Fruit fly (Drosophila melanogaster) whole organism, prepupa: ENCODE measurements around the gene CG12992.

ENCODE experiments used
- Blimp-1 ChIP-seq: fragments of 200-800 bp; sonication (Bioruptor generic); optimal IDR thresholded peaks from 3 replicates; lab custom pipeline; 2017; ENCODE audit warnings: missing biosample characterization, missing genetic modification characterization, mild to moderate bottlenecking, moderate library complexity, missing genetic modification reagents
- CG10669 ChIP-seq: fragments of 200-800 bp; sonication (Bioruptor generic); optimal IDR thresholded peaks from 3 replicates; lab custom pipeline; 2018; ENCODE audit warnings: missing biosample characterization, mild to moderate bottlenecking, missing genetic modification characterization, moderate library complexity
- CG11294 ChIP-seq: fragments of 200-800 bp; sonication (Bioruptor generic); IDR thresholded peaks from 2 replicates; pipeline ENCODE4 v1.3.6; 2022; ENCODE audit warnings: missing biosample characterization, missing genetic modification characterization
- CG11762 ChIP-seq: fragments of 200-800 bp; sonication (Bioruptor generic); optimal IDR thresholded peaks from 3 replicates; lab custom pipeline; 2016; ENCODE audit warnings: missing biosample characterization, missing genetic modification characterization; ENCODE audit not compliant: insufficient read depth
- CG11902 ChIP-seq: fragments of 200-800 bp; sonication (Bioruptor generic); optimal IDR thresholded peaks from 3 replicates; lab custom pipeline; 2016; ENCODE audit warnings: missing biosample characterization, missing genetic modification characterization
- CG15336 ChIP-seq: fragments of 200-800 bp; sonication (Bioruptor generic); IDR thresholded peaks from 2 replicates; pipeline ENCODE4 v1.3.6; 2022; ENCODE audit warnings: missing biosample characterization, missing genetic modification characterization
- CG1621 ChIP-seq: fragments of 200-800 bp; sonication (Bioruptor generic); optimal IDR thresholded peaks from 3 replicates; lab custom pipeline; 2018; ENCODE audit warnings: missing biosample characterization, mild to moderate bottlenecking, missing genetic modification characterization
- CG16779 ChIP-seq: fragments of 200-800 bp; sonication (Bioruptor generic); optimal IDR thresholded peaks from 3 replicates; lab custom pipeline; 2017; ENCODE audit warnings: missing biosample characterization, mild to moderate bottlenecking, missing genetic modification characterization
- CG3032 ChIP-seq: fragments of 200-800 bp; optimal IDR thresholded peaks from 2 replicates; lab custom pipeline; 2019; ENCODE audit warnings: missing biosample characterization, mild to moderate bottlenecking, missing genetic modification characterization, moderate library complexity
- CG31627 ChIP-seq: fragments of 200-800 bp; sonication (Bioruptor generic); optimal IDR thresholded peaks from 3 replicates; lab custom pipeline; 2016; ENCODE audit warnings: missing biosample characterization, missing genetic modification characterization
- CG32006 ChIP-seq: fragments of 200-800 bp; sonication (Bioruptor generic); optimal IDR thresholded peaks from 3 replicates; lab custom pipeline; 2017; ENCODE audit warnings: missing biosample characterization, mild to moderate bottlenecking, missing genetic modification characterization
- CG34406 ChIP-seq: fragments of 200-800 bp; sonication (Bioruptor generic); optimal IDR thresholded peaks from 3 replicates; lab custom pipeline; 2016; ENCODE audit warnings: missing biosample characterization, missing genetic modification characterization
- CG3919 ChIP-seq: fragments of 200-800 bp; sonication (Bioruptor generic); optimal IDR thresholded peaks from 3 replicates; lab custom pipeline; 2016; ENCODE audit warnings: missing biosample characterization, missing genetic modification characterization
- CG4318 ChIP-seq: fragments of 200-800 bp; sonication (Bioruptor generic); optimal IDR thresholded peaks from 3 replicates; lab custom pipeline; 2017; ENCODE audit warnings: missing biosample characterization, mild to moderate bottlenecking, missing genetic modification characterization
- CG6163 ChIP-seq: fragments of 200-800 bp; sonication (Bioruptor generic); IDR thresholded peaks from 3 replicates; pipeline ENCODE4 v1.3.6; 2022; ENCODE audit warnings: missing biosample characterization, missing genetic modification characterization
- CG6276 ChIP-seq: fragments of 200-800 bp; sonication (Bioruptor generic); optimal IDR thresholded peaks from 2 replicates; lab custom pipeline; 2017; ENCODE audit warnings: missing biosample characterization, mild to moderate bottlenecking, missing genetic modification characterization
- CG6792 ChIP-seq: fragments of 200-800 bp; sonication (Bioruptor generic); optimal IDR thresholded peaks from 3 replicates; lab custom pipeline; 2016; ENCODE audit warnings: missing biosample characterization, missing genetic modification characterization
- CG6808 ChIP-seq: fragments of 200-800 bp; sonication (Bioruptor generic); optimal IDR thresholded peaks from 3 replicates; lab custom pipeline; 2017; ENCODE audit warnings: missing biosample characterization, missing genetic modification characterization, mild to moderate bottlenecking, moderate library complexity, missing genetic modification reagents
- CG7368 ChIP-seq: fragments of 200-800 bp; sonication (Bioruptor generic); optimal IDR thresholded peaks from 3 replicates; lab custom pipeline; 2016; ENCODE audit warnings: missing biosample characterization, missing genetic modification characterization
- CG8119 ChIP-seq: fragments of 200-800 bp; sonication (Bioruptor generic); IDR thresholded peaks from 3 replicates; pipeline ENCODE4 v1.3.6; 2022; ENCODE audit warnings: missing biosample characterization, missing genetic modification characterization
- CG8319 ChIP-seq: fragments of 200-800 bp; sonication (Bioruptor generic); optimal IDR thresholded peaks from 3 replicates; lab custom pipeline; 2016; ENCODE audit warnings: missing biosample characterization, missing genetic modification characterization
- CG8632 ChIP-seq: fragments of 200-800 bp; sonication (Bioruptor generic); optimal IDR thresholded peaks from 3 replicates; lab custom pipeline; 2016; ENCODE audit warnings: missing biosample characterization, missing genetic modification characterization
- CG9139 ChIP-seq: fragments of 200-800 bp; sonication (Bioruptor generic); optimal IDR thresholded peaks from 3 replicates; lab custom pipeline; 2017; ENCODE audit warnings: missing biosample characterization, mild to moderate bottlenecking, missing genetic modification characterization
- Eip75B ChIP-seq: fragments of 200-800 bp; sonication (Bioruptor generic); optimal IDR thresholded peaks from 3 replicates; lab custom pipeline; 2016; ENCODE audit warnings: missing biosample characterization, missing genetic modification characterization
- Eip78C ChIP-seq: fragments of 200-800 bp; sonication (Bioruptor generic); peaks from one replicate; lab custom pipeline; 2016; ENCODE audit warnings: missing biosample characterization, missing genetic modification characterization
- Eip93F ChIP-seq: fragments of 200-800 bp; sonication (Bioruptor generic); optimal IDR thresholded peaks from 2 replicates; lab custom pipeline; 2016; ENCODE audit warnings: missing biosample characterization, mild to moderate bottlenecking, missing genetic modification characterization
- Ets21C ChIP-seq: fragments of 200-800 bp; sonication (Bioruptor generic); optimal IDR thresholded peaks from 3 replicates; lab custom pipeline; 2016; ENCODE audit warnings: missing biosample characterization, missing genetic modification characterization
- Gug ChIP-seq: fragments of 200-800 bp; sonication (Bioruptor generic); IDR thresholded peaks from 2 replicates; pipeline ENCODE4 v1.3.6; 2022; ENCODE audit warnings: missing biosample characterization, missing genetic modification characterization
- Hr38 ChIP-seq: sonication (Bioruptor generic); optimal IDR thresholded peaks from 2 replicates; lab custom pipeline; 2016; ENCODE audit warnings: missing biosample characterization, missing genetic modification characterization
- Hr4 ChIP-seq: fragments of 200-800 bp; sonication (Bioruptor generic); optimal IDR thresholded peaks from 3 replicates; lab custom pipeline; 2016; ENCODE audit warnings: missing biosample characterization, missing genetic modification characterization
- Lpt ChIP-seq: fragments of 200-800 bp; sonication (Bioruptor generic); optimal IDR thresholded peaks from 3 replicates; lab custom pipeline; 2016; ENCODE audit warnings: missing biosample characterization, missing genetic modification characterization
- Met ChIP-seq: fragments of 200-800 bp; sonication (Bioruptor generic); optimal IDR thresholded peaks from 3 replicates; lab custom pipeline; 2016; ENCODE audit warnings: missing biosample characterization, missing genetic modification characterization
- OdsH ChIP-seq: fragments of 200-800 bp; sonication (Bioruptor generic); optimal IDR thresholded peaks from 3 replicates; lab custom pipeline; 2016; ENCODE audit warnings: missing biosample characterization, missing genetic modification characterization
- Smox ChIP-seq: fragments of 200-800 bp; sonication (Bioruptor generic); optimal IDR thresholded peaks from 3 replicates; lab custom pipeline; 2016; ENCODE audit warnings: missing biosample characterization, missing genetic modification characterization
- Sox102F ChIP-seq: fragments of 200-800 bp; sonication (Bioruptor generic); optimal IDR thresholded peaks from 2 replicates; lab custom pipeline; 2016; ENCODE audit warnings: missing biosample characterization, mild to moderate bottlenecking, missing genetic modification characterization
- Sox14 ChIP-seq: fragments of 200-800 bp; sonication (Bioruptor generic); optimal IDR thresholded peaks from 3 replicates; lab custom pipeline; 2016; ENCODE audit warnings: missing biosample characterization, missing genetic modification characterization
- achi ChIP-seq: fragments of 200-800 bp; sonication (Bioruptor generic); optimal IDR thresholded peaks from 3 replicates; lab custom pipeline; 2016; ENCODE audit warnings: missing biosample characterization, missing genetic modification characterization
- cyc ChIP-seq: fragments of 200-800 bp; sonication (Bioruptor generic); optimal IDR thresholded peaks from 3 replicates; lab custom pipeline; 2016; ENCODE audit warnings: missing biosample characterization, missing genetic modification characterization
- dsx ChIP-seq: fragments of 200-800 bp; optimal IDR thresholded peaks from 3 replicates; lab custom pipeline; 2019; ENCODE audit warnings: missing biosample characterization, mild to moderate bottlenecking, missing genetic modification characterization, moderate library complexity; ENCODE audit not compliant: poor library complexity, severe bottlenecking
- eg ChIP-seq: fragments of 200-800 bp; sonication (Bioruptor generic); IDR thresholded peaks from 3 replicates; pipeline ENCODE4 v1.3.6; 2022; ENCODE audit warnings: missing biosample characterization, missing genetic modification characterization
- esn ChIP-seq: fragments of 200-800 bp; sonication (Bioruptor generic); optimal IDR thresholded peaks from 2 replicates; lab custom pipeline; 2016; ENCODE audit warnings: missing biosample characterization, mild to moderate bottlenecking, missing genetic modification characterization, moderate library complexity
- fd59A ChIP-seq: fragments of 200-800 bp; sonication (Bioruptor generic); optimal IDR thresholded peaks from 2 replicates; lab custom pipeline; 2017; ENCODE audit warnings: missing biosample characterization, mild to moderate bottlenecking, missing genetic modification characterization, missing genetic modification reagents
- fd85E ChIP-seq: fragments of 200-800 bp; sonication (Bioruptor generic); optimal IDR thresholded peaks from 3 replicates; lab custom pipeline; 2016; ENCODE audit warnings: missing biosample characterization, missing genetic modification characterization
- fkh ChIP-seq: fragments of 200-800 bp; sonication (Bioruptor generic); optimal IDR thresholded peaks from 3 replicates; lab custom pipeline; 2017; ENCODE audit warnings: missing biosample characterization, mild to moderate bottlenecking, missing genetic modification characterization, moderate library complexity
- pdm3 ChIP-seq: fragments of 200-800 bp; sonication (Bioruptor generic); optimal IDR thresholded peaks from 3 replicates; lab custom pipeline; 2016; ENCODE audit warnings: missing biosample characterization, missing genetic modification characterization
- salr ChIP-seq, 2 experiments: fragments of 200-800 bp; sonication (Bioruptor generic); optimal IDR thresholded peaks; 3 replicates each; lab custom pipeline; 2016 to 2018; ENCODE audit warnings: missing biosample characterization in 2 of 2, missing genetic modification characterization in 2 of 2, mild to moderate bottlenecking in 1 of 2
- spab ChIP-seq: fragments of 200-800 bp; sonication (Bioruptor generic); optimal IDR thresholded peaks from 2 replicates; lab custom pipeline; 2017; ENCODE audit warnings: missing biosample characterization, mild to moderate bottlenecking, missing genetic modification characterization, missing genetic modification reagents
- ss ChIP-seq, 2 experiments: fragments of 200-800 bp; sonication (Bioruptor generic); optimal IDR thresholded peaks; 2 replicates in 1 of 2; 3 replicates in 1 of 2; lab custom pipeline; 2017 to 2018; ENCODE audit warnings: mild to moderate bottlenecking in 2 of 2, missing biosample characterization in 2 of 2, missing genetic modification characterization in 2 of 2, moderate library complexity in 1 of 2
- svp ChIP-seq: fragments of 200-800 bp; sonication (Bioruptor generic); peaks from one replicate; lab custom pipeline; 2016; ENCODE audit warnings: missing biosample characterization, missing genetic modification characterization
- vri ChIP-seq: fragments of 200-800 bp; sonication (Bioruptor generic); optimal IDR thresholded peaks from 3 replicates; lab custom pipeline; 2016; ENCODE audit warnings: missing biosample characterization, mild to moderate bottlenecking, missing genetic modification characterization

The CG12992 gene

DNA sequence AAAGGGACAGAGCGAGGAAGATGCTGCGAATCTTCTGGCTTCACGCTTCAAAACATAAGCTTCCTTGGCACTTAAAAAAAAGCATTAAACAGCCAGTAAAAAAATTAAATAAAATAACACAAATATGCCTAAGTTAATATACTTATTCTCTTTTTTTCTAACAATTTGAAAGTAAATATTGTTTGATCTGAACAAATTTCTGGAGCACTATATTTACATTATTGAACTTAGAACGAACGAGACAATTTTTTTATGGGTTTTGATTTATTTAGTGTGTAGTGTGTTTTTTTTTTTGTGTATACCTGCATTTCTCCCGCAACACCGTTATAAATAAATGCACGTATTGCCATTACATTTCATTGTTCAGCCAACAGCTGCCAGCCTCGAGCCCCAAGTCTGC lies 43.1 kb upstream of the CG12992 start (continued):
- TF ChIP-seq CG10669: no peak
- no peak for TF ChIP-seq Blimp-1 (GFP tag; lab: Kevin White, UChicago)
- no peak for TF ChIP-seq CG8119 (GFP tag; lab: Robert Waterston, UW)
- TF ChIP-seq CG11294 (GFP tag; lab: Robert Waterston, UW): no peak
- no peak for TF ChIP-seq CG6163 (GFP tag; lab: Robert Waterston, UW)
- TF ChIP-seq, all 60 proteins: peak for 23

DNA sequence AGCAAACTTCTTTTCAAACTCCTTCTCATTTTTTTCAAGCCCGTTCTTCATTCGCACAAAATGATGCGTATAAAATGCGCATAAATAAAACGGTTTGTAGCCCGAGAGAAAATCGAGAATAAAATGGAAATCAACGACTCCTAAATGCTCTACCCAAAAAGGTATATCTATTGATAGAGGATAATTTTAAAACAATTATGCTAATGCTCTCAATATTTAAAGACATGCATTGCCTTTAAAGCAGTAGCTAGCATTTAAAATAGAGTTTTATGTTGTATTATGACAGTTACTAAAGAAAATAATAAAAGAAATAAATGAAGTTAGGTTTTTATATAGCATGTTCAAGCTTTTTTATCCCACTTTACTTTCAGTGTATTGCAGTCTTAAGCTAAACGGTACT lies 38.4 kb upstream of the CG12992 start:
- TF ChIP-seq Sox14 (peak; percentile 26), Sox102F (GFP tag; lab: Kevin White, UChicago) (peak; percentile 26), pdm3 (GFP tag; lab: Kevin White, UChicago) (peak; percentile 31), CG6163 (GFP tag; lab: Robert Waterston, UW) (no peak), CG8319 (GFP tag; lab: Kevin White, UChicago) (no peak), CG11294 (GFP tag; lab: Robert Waterston, UW) (no peak), dsx (GFP tag; lab: Kevin White, UChicago) (no peak), Eip93F (GFP tag; lab: Kevin White, UChicago) (no peak), Met (GFP tag; lab: Kevin White, UChicago) (peak; percentile 63), Blimp-1 (GFP tag; lab: Kevin White, UChicago) (no peak), svp (GFP tag; lab: Kevin White, UChicago) (peak; percentile 86), eg (GFP tag; lab: Robert Waterston, UW) (no peak), CG11902 (GFP tag; lab: Kevin White, UChicago) (peak; percentile 2), cyc (peak; percentile 61), esn (GFP tag; lab: Kevin White, UChicago) (peak; percentile 69), Eip75B (GFP tag; lab: Kevin White, UChicago) (no peak), CG15336 (no peak), Lpt (GFP tag; lab: Kevin White, UChicago) (no peak), CG31627 (peak; percentile 57), CG11762 (GFP tag; lab: Kevin White, UChicago) (no peak), Hr38 (GFP tag; lab: Kevin White, UChicago) (no peak), Smox (peak; percentile 67), Gug (no peak), fd59A (GFP tag; lab: Kevin White, UChicago) (no peak), ss (GFP tag; optimal IDR thresholded peaks at IDR 0.05; lab: Kevin White, UChicago) (no peak), CG3032 (tag; lab: Kevin White, UChicago) (peak; percentile 36), CG32006 (GFP tag; lab: Kevin White, UChicago) (peak; percentile 33), achi (GFP tag; lab: Kevin White, UChicago) (no peak), salr (GFP tag; optimal IDR thresholded peaks at IDR 0.05; lab: Kevin White, UChicago) (no peak), CG9139 (GFP tag; lab: Kevin White, UChicago) (no peak), CG34406 (GFP tag; lab: Kevin White, UChicago) (peak; percentile 10), CG6808 (GFP tag; lab: Kevin White, UChicago) (no peak), CG7368 (GFP tag; lab: Kevin White, UChicago) (no peak), vri (GFP tag; lab: Kevin White, UChicago) (no peak), Eip78C (GFP tag; lab: Kevin White, UChicago) (peak; percentile 70), CG8632 (peak; percentile 46), fkh (GFP tag; lab: Kevin White, UChicago) (no peak), CG6792 (GFP tag; lab: Kevin White, UChicago) (peak; percentile 2), Hr4 (GFP tag; lab: Kevin White, UChicago) (no peak), spab (no peak), Ets21C (GFP tag; lab: Kevin White, UChicago) (peak; percentile 33), CG10669 (peak; percentile 15), CG3919 (GFP tag; lab: Kevin White, UChicago) (no peak), OdsH (GFP tag; lab: Kevin White, UChicago) (peak; percentile 26), CG16779 (no peak), CG4318 (GFP tag; lab: Kevin White, UChicago) (no peak), CG1621 (no peak), fd85E (GFP tag; lab: Kevin White, UChicago) (no peak), CG6276 (no peak)
